Fruit fly (Drosophila melanogaster): ENCODE data around the gene CG4496.
A peak's percentile ranks its signal among the peaks of the same experiment; 100 is the strongest.

Gene CG4496

dm6 chr2L:7148919-7149318 lies 40.9 kb downstream of the CG4496 start (continued):
- TF ChIP-seq Antp (GFP tag; optimal IDR thresholded peaks at IDR 0.05): peak; percentile 13
- no peak for TF ChIP-seq CG15011 (GFP tag; optimal IDR thresholded peaks at IDR 0.05)
- peak; percentile 50 for TF ChIP-seq pnt (GFP tag; optimal IDR thresholded peaks at IDR 0.05)
- peak; percentile 45; the same call in 1 of the 2 replicates for TF ChIP-seq CG10366 (GFP tag; IDR thresholded peaks at IDR 0.05)
- TF ChIP-seq Asciz (GFP tag; optimal IDR thresholded peaks at IDR 0.05): no peak
- TF ChIP-seq gsb-n (tag; optimal IDR thresholded peaks at IDR 0.05): peak; percentile 24
- peak; percentile 46 for TF ChIP-seq CG4820 (GFP tag; optimal IDR thresholded peaks at IDR 0.05)
- peak; percentile 37 for TF ChIP-seq esg (GFP tag; conservative IDR thresholded peaks at IDR 0.05)
- TF ChIP-seq kay (GFP tag; optimal IDR thresholded peaks at IDR 0.05): peak; percentile 4
- TF ChIP-seq CG32767 (GFP tag; IDR thresholded peaks at IDR 0.05): peak; percentile 23; the same call in 1 of the 2 replicates
- peak; percentile 52 for TF ChIP-seq dysf (GFP tag; IDR thresholded peaks at IDR 0.05)
- peak; percentile 48 for TF ChIP-seq CG17359 (tag; optimal IDR thresholded peaks at IDR 0.05)
- 0 out of 3 replicates have a peak, but pooled peaks have one; percentile 39 for TF ChIP-seq Optix (GFP tag; IDR thresholded peaks at IDR 0.05)
- peak; percentile 59; the same call in 1 of the 2 replicates for TF ChIP-seq CG14441 (GFP tag; IDR thresholded peaks at IDR 0.05)
- 0 out of 2 replicates have a peak, but pooled peaks have one; percentile 15 for TF ChIP-seq dimm (GFP tag; IDR thresholded peaks at IDR 0.05)
- peak; percentile 20 for TF ChIP-seq gcm (GFP tag; optimal IDR thresholded peaks at IDR 0.05)
- peak; percentile 73 for TF ChIP-seq Ptx1 (GFP tag; IDR thresholded peaks at IDR 0.05)
- TF ChIP-seq exex (tag; optimal IDR thresholded peaks at IDR 0.05): no peak
- peak; percentile 3 for TF ChIP-seq CG9817 (tag; optimal IDR thresholded peaks at IDR 0.05)
- peak; percentile 5 to 32 for TF ChIP-seq Pdp1 (GFP tag; optimal IDR thresholded peaks at IDR 0.05)
- TF ChIP-seq Side (GFP tag; optimal IDR thresholded peaks at IDR 0.05): peak; percentile 17
- TF ChIP-seq CoRest (tag; optimal IDR thresholded peaks at IDR 0.05): peak; percentile 26
- peak; percentile 37 for TF ChIP-seq lmd (GFP tag; IDR thresholded peaks at IDR 0.05)
- 0 out of 4 replicates have a peak, but pooled peaks have one; percentile 4 for TF ChIP-seq Gug (GFP tag; IDR thresholded peaks at IDR 0.05)
- peak; percentile 43 for TF ChIP-seq CG10979 (tag; optimal IDR thresholded peaks at IDR 0.05)
- TF ChIP-seq CG1832 (GFP tag; optimal IDR thresholded peaks at IDR 0.05): no peak
- TF ChIP-seq lola (GFP tag; optimal IDR thresholded peaks at IDR 0.05): peak in 1 of 3 experiments; percentile 14
- TF ChIP-seq eve (GFP tag; optimal IDR thresholded peaks at IDR 0.05): peak in 1 of 2 experiments; percentile 46
- TF ChIP-seq bcd (GFP tag; optimal IDR thresholded peaks at IDR 0.05): peak; percentile 3
- TF ChIP-seq Awh (GFP tag; IDR thresholded peaks at IDR 0.05): 0 out of 2 replicates have a peak, but pooled peaks have one; percentile 15
- peak; percentile 65; the same call in 2 of the 3 replicates for TF ChIP-seq tgo (GFP tag; IDR thresholded peaks at IDR 0.05)
- TF ChIP-seq seq (GFP tag; IDR thresholded peaks at IDR 0.05): peak; percentile 33; the same call in 1 of the 2 replicates
- no peak for TF ChIP-seq nau (GFP tag; optimal IDR thresholded peaks at IDR 0.05)
- TF ChIP-seq CG11504 (tag; optimal IDR thresholded peaks at IDR 0.05): peak; percentile 66
- TF ChIP-seq mam (GFP tag; optimal IDR thresholded peaks at IDR 0.05): peak; percentile 28
- peak; percentile 10 for TF ChIP-seq odd (GFP tag; optimal IDR thresholded peaks at IDR 0.05)
- TF ChIP-seq sens (GFP tag): peak; percentile 86
- peak; percentile 10 for TF ChIP-seq ATbp (GFP tag; optimal IDR thresholded peaks at IDR 0.05)
- no peak for TF ChIP-seq hth (optimal IDR thresholded peaks at IDR 0.05)
- no peak for TF ChIP-seq CG3065 (GFP tag; optimal IDR thresholded peaks at IDR 0.05)
- 0 out of 2 replicates have a peak, but pooled peaks have one; percentile 20 for TF ChIP-seq E2f1 (GFP tag; IDR thresholded peaks at IDR 0.05)
- 0 out of 3 replicates have a peak, but pooled peaks have one; percentile 28 for TF ChIP-seq CG7357 (GFP tag; IDR thresholded peaks at IDR 0.05)
- TF ChIP-seq CG2875 (GFP tag; optimal IDR thresholded peaks at IDR 0.05): peak; percentile 13
- TF ChIP-seq Xbp1 (GFP tag; optimal IDR thresholded peaks at IDR 0.05): peak; percentile 49
- peak; percentile 46 for TF ChIP-seq CG8388 (GFP tag; optimal IDR thresholded peaks at IDR 0.05)
- no peak for TF ChIP-seq crol (GFP tag; IDR thresholded peaks at IDR 0.05)
- TF ChIP-seq CG1024 (GFP tag; IDR thresholded peaks at IDR 0.05): peak; percentile 36; the same call in 1 of the 2 replicates
- TF ChIP-seq CG12942 (GFP tag; optimal IDR thresholded peaks at IDR 0.05): peak; percentile 22
- peak; percentile 67 for TF ChIP-seq sisA (GFP tag; IDR thresholded peaks at IDR 0.05)
- no peak for TF ChIP-seq pfk (GFP tag; optimal IDR thresholded peaks at IDR 0.05)

Data from whole organism, embryonic.